Worm (Caenorhabditis elegans) whole organism, L4 larva: ENCODE results near the gene C16C8.5.

Source experiments
- F10B5.3 ChIP-seq: sonication (generic microtip); optimal IDR thresholded peaks from 2 replicates; lab custom pipeline; 2016; ENCODE audit warnings: mild to moderate bottlenecking, missing genetic modification characterization, missing compliant biosample characterization
- F37D6.2 ChIP-seq: sonication (generic microtip); optimal IDR thresholded peaks from 2 replicates; lab custom pipeline; 2016; ENCODE audit warnings: mild to moderate bottlenecking, missing genetic modification characterization, missing compliant biosample characterization
- F44E2.7 ChIP-seq: fragments of 200-800 bp; sonication (Bioruptor generic); IDR thresholded peaks from 2 replicates; pipeline ENCODE4 v2.1.2; 2022; ENCODE audit warnings: missing genetic modification characterization, missing compliant biosample characterization
- T20F7.1 ChIP-seq: fragments of 200-800 bp; sonication (Bioruptor generic); optimal IDR thresholded peaks from 2 replicates; lab custom pipeline; 2018; ENCODE audit warnings: mild to moderate bottlenecking, missing genetic modification characterization, missing compliant biosample characterization
- Y48G9A.11 ChIP-seq: fragments of 200-800 bp; sonication (Bioruptor generic); IDR thresholded peaks from 2 replicates; pipeline ENCODE4 v1.3.6; 2022; ENCODE audit warnings: missing genetic modification reagents, missing genetic modification characterization, missing compliant biosample characterization
- Y75B8A.6 ChIP-seq: fragments of 200-800 bp; sonication (Bioruptor generic); IDR thresholded peaks from 2 replicates; pipeline ENCODE4 v1.3.6; 2022; ENCODE audit warnings: missing genetic modification reagents, missing genetic modification characterization, missing compliant biosample characterization
- ZK337.2 ChIP-seq: fragments of 200-800 bp; sonication (Bioruptor generic); IDR thresholded peaks from 2 replicates; pipeline ENCODE4 v1.3.6; 2022; ENCODE audit warnings: missing genetic modification reagents, missing genetic modification characterization, missing compliant biosample characterization
- aly-2 ChIP-seq: sonication (generic microtip); optimal IDR thresholded peaks from 2 replicates; lab custom pipeline; 2018; ENCODE audit warnings: missing biosample characterization, missing genetic modification characterization
- ama-1 ChIP-seq: fragments of 150-350 bp; optimal IDR thresholded peaks from 2 replicates; lab custom pipeline; 2014; ENCODE audit warnings: inconsistent platforms, mixed read lengths
- arid-1 ChIP-seq: fragments of 200-800 bp; sonication (Bioruptor generic); conservative IDR thresholded peaks from 2 replicates; pipeline ENCODE4 v1.3.6; 2022; ENCODE audit warnings: missing genetic modification reagents, missing genetic modification characterization, missing compliant biosample characterization
- attf-4 ChIP-seq: sonication (generic microtip); optimal IDR thresholded peaks from 3 replicates; lab custom pipeline; 2017; ENCODE audit warnings: missing biosample characterization, missing genetic modification characterization
- ceh-32 ChIP-seq: sonication (generic microtip); optimal IDR thresholded peaks from 2 replicates; lab custom pipeline; 2016; ENCODE audit warnings: mild to moderate bottlenecking, missing genetic modification characterization, missing compliant biosample characterization; ENCODE audit not compliant: poor library complexity
- ceh-62 ChIP-seq: sonication (generic microtip); optimal IDR thresholded peaks from 2 replicates; lab custom pipeline; 2017; ENCODE audit warnings: missing biosample characterization, missing genetic modification characterization
- ceh-82 ChIP-seq: sonication (generic microtip); optimal IDR thresholded peaks from 2 replicates; lab custom pipeline; 2017; ENCODE audit warnings: missing biosample characterization, missing genetic modification characterization
- ctbp-1 ChIP-seq: fragments of 200-800 bp; sonication (Bioruptor generic); IDR thresholded peaks from 2 replicates; pipeline ENCODE4 v1.3.6; 2022; ENCODE audit warnings: missing genetic modification reagents, missing genetic modification characterization, missing compliant biosample characterization
- daf-16 ChIP-seq, 3 experiments: sonication (generic microtip); optimal IDR thresholded peaks; 2 replicates each; lab custom pipeline; 2016 to 2017; ENCODE audit warnings: missing genetic modification characterization in 3 of 3, missing genetic modification reagents in 3 of 3, mild to moderate bottlenecking in 2 of 3, missing compliant biosample characterization in 2 of 3, missing biosample characterization in 1 of 3, moderate library complexity in 1 of 3
- dmd-6 ChIP-seq: fragments of 200-800 bp; sonication (Bioruptor generic); IDR thresholded peaks from 2 replicates; pipeline ENCODE4 v1.3.6; 2022; ENCODE audit warnings: missing genetic modification reagents, missing genetic modification characterization, missing compliant biosample characterization
- duxl-1 ChIP-seq: sonication (generic microtip); optimal IDR thresholded peaks from 2 replicates; lab custom pipeline; 2016; ENCODE audit warnings: mild to moderate bottlenecking, missing genetic modification characterization, moderate library complexity, missing compliant biosample characterization; ENCODE audit not compliant: poor library complexity
- dve-1 ChIP-seq: sonication (generic microtip); optimal IDR thresholded peaks from 2 replicates; lab custom pipeline; 2017; ENCODE audit warnings: antibody characterized with exemption, mild to moderate bottlenecking, missing genetic modification characterization, missing compliant biosample characterization; ENCODE audit not compliant: insufficient read depth
- egl-43 ChIP-seq: fragments of 200-800 bp; sonication (Bioruptor generic); IDR thresholded peaks from 2 replicates; pipeline ENCODE4 v1.3.6; 2022; ENCODE audit warnings: missing genetic modification reagents, missing genetic modification characterization, missing compliant biosample characterization
- fkh-10 ChIP-seq: fragments of 150-350 bp; optimal IDR thresholded peaks from 2 replicates; lab custom pipeline; 2014; ENCODE audit warnings: missing biosample characterization, missing genetic modification reagents, missing genetic modification characterization
- hif-1 ChIP-seq, 2 experiments: sonication (generic microtip); optimal IDR thresholded peaks; 2 replicates each; lab custom pipeline; 2016 to 2017; ENCODE audit warnings: missing compliant biosample characterization in 2 of 2, missing genetic modification characterization in 2 of 2, missing genetic modification reagents in 2 of 2, missing genotype in 2 of 2, mild to moderate bottlenecking in 1 of 2
- hlh-11 ChIP-seq: fragments of 200-800 bp; sonication (Bioruptor generic); optimal IDR thresholded peaks from 2 replicates; lab custom pipeline; 2018; ENCODE audit warnings: mild to moderate bottlenecking, missing genetic modification characterization, missing compliant biosample characterization
- hlh-30 ChIP-seq: sonication (generic microtip); optimal IDR thresholded peaks from 2 replicates; lab custom pipeline; 2017; ENCODE audit warnings: antibody characterized with exemption, mild to moderate bottlenecking, missing genetic modification characterization, missing compliant biosample characterization; ENCODE audit not compliant: insufficient read depth
- jun-1 ChIP-seq: fragments of 150-350 bp; optimal IDR thresholded peaks from 2 replicates; lab custom pipeline; 2014; ENCODE audit warnings: missing biosample characterization, missing genetic modification reagents, missing genetic modification characterization
- lin-13 ChIP-seq: fragments of 150-350 bp; optimal IDR thresholded peaks from 2 replicates; lab custom pipeline; 2014; ENCODE audit warnings: missing biosample characterization, missing genetic modification reagents, missing genetic modification characterization
- lir-3 ChIP-seq: sonication (generic microtip); optimal IDR thresholded peaks from 2 replicates; lab custom pipeline; 2016; ENCODE audit warnings: mild to moderate bottlenecking, missing genetic modification characterization, missing compliant biosample characterization
- lsy-2 ChIP-seq, 2 experiments: fragments of 150-350 bp in 1 of 2; sonication (generic microtip) in 1 of 2; optimal IDR thresholded peaks; 2 replicates each; lab custom pipeline; 2014 to 2017; ENCODE audit warnings: missing biosample characterization in 2 of 2, missing genetic modification characterization in 2 of 2
- madf-9 ChIP-seq: fragments of 200-800 bp; sonication (Bioruptor generic); conservative IDR thresholded peaks from 2 replicates; pipeline ENCODE4 v1.3.6; 2022; ENCODE audit warnings: missing genetic modification reagents, missing genetic modification characterization, missing compliant biosample characterization
- mes-2 ChIP-seq: sonication (generic microtip); optimal IDR thresholded peaks from 2 replicates; lab custom pipeline; 2016; ENCODE audit warnings: missing genotype, mild to moderate bottlenecking, missing genetic modification characterization, missing compliant biosample characterization; ENCODE audit not compliant: poor library complexity, severe bottlenecking
- mxl-3 ChIP-seq: fragments of 200-800 bp; sonication (Bioruptor generic); optimal IDR thresholded peaks from 2 replicates; lab custom pipeline; 2018; ENCODE audit warnings: mild to moderate bottlenecking, missing genetic modification characterization, missing compliant biosample characterization
- nhr-102 ChIP-seq: sonication (generic microtip); optimal IDR thresholded peaks from 2 replicates; lab custom pipeline; 2016; ENCODE audit warnings: mild to moderate bottlenecking, missing genetic modification characterization, moderate library complexity, missing compliant biosample characterization
- nhr-11 ChIP-seq: fragments of 150-350 bp; optimal IDR thresholded peaks from 2 replicates; lab custom pipeline; 2014; ENCODE audit warnings: missing biosample characterization, missing genetic modification characterization
- nhr-237 ChIP-seq: sonication (generic microtip); optimal IDR thresholded peaks from 2 replicates; lab custom pipeline; 2017; ENCODE audit warnings: missing biosample characterization, missing genetic modification characterization
- nhr-28 ChIP-seq: fragments of 150-350 bp; optimal IDR thresholded peaks from 2 replicates; lab custom pipeline; 2014; ENCODE audit warnings: missing biosample characterization, missing genetic modification characterization
- nhr-48 ChIP-seq: sonication (generic microtip); optimal IDR thresholded peaks from 2 replicates; lab custom pipeline; 2016; ENCODE audit warnings: mild to moderate bottlenecking, missing genetic modification characterization, missing compliant biosample characterization
- nhr-77 ChIP-seq: fragments of 150-350 bp; optimal IDR thresholded peaks from 2 replicates; lab custom pipeline; 2014; ENCODE audit warnings: missing biosample characterization, missing genetic modification characterization
- php-3 ChIP-seq: fragments of 200-800 bp; sonication (Bioruptor generic); IDR thresholded peaks from 2 replicates; pipeline ENCODE4 v1.3.6; 2022; ENCODE audit warnings: missing genetic modification reagents, missing genetic modification characterization, missing compliant biosample characterization
- rbr-2 ChIP-seq: sonication (generic microtip); optimal IDR thresholded peaks from 2 replicates; lab custom pipeline; 2016; ENCODE audit warnings: missing genotype, missing genetic modification characterization, missing compliant biosample characterization
- saeg-2 ChIP-seq: fragments of 200-800 bp; sonication (Bioruptor generic); IDR thresholded peaks from 2 replicates; pipeline ENCODE4 v1.3.6; 2022; ENCODE audit warnings: missing genetic modification reagents, missing genetic modification characterization, missing compliant biosample characterization
- sdz-12 ChIP-seq: fragments of 200-800 bp; sonication (Bioruptor generic); optimal IDR thresholded peaks from 2 replicates; lab custom pipeline; 2018; ENCODE audit warnings: mild to moderate bottlenecking, missing genetic modification characterization, missing compliant biosample characterization
- set-16 ChIP-seq: fragments of 200-800 bp; sonication (Bioruptor generic); IDR thresholded peaks from 2 replicates; pipeline ENCODE4 v1.3.6; 2022; ENCODE audit warnings: missing genetic modification reagents, missing genetic modification characterization, missing compliant biosample characterization
- spr-3 ChIP-seq: fragments of 200-800 bp; sonication (Bioruptor generic); optimal IDR thresholded peaks from 2 replicates; lab custom pipeline; 2018; ENCODE audit warnings: mild to moderate bottlenecking, missing genetic modification characterization, missing compliant biosample characterization
- tag-97 ChIP-seq: fragments of 200-800 bp; sonication (Bioruptor generic); IDR thresholded peaks from 2 replicates; pipeline ENCODE4 v1.3.6; 2022; ENCODE audit warnings: missing genetic modification characterization, missing compliant biosample characterization
- unc-130 ChIP-seq: sonication (generic microtip); optimal IDR thresholded peaks from 2 replicates; lab custom pipeline; 2016; ENCODE audit warnings: missing genetic modification reagents, missing genetic modification characterization, missing compliant biosample characterization
- unc-39 ChIP-seq: sonication (generic microtip); optimal IDR thresholded peaks from 2 replicates; lab custom pipeline; 2017; ENCODE audit warnings: missing biosample characterization, missing genetic modification characterization
- vab-7 ChIP-seq: fragments of 200-800 bp; sonication (Bioruptor generic); IDR thresholded peaks from 2 replicates; pipeline ENCODE4 v1.3.6; 2022; ENCODE audit warnings: missing genetic modification reagents, missing genetic modification characterization, missing compliant biosample characterization
- zfp-2 ChIP-seq: sonication (generic microtip); optimal IDR thresholded peaks from 2 replicates; lab custom pipeline; 2016; ENCODE audit warnings: mild to moderate bottlenecking, missing genetic modification characterization, missing compliant biosample characterization
- zfp-3 ChIP-seq: fragments of 200-800 bp; sonication (Bioruptor generic); conservative IDR thresholded peaks from 2 replicates; pipeline ENCODE4 v1.3.6; 2022; ENCODE audit warnings: missing genetic modification reagents, missing genetic modification characterization, missing compliant biosample characterization
- zip-2 ChIP-seq: fragments of 150-350 bp; optimal IDR thresholded peaks from 2 replicates; lab custom pipeline; 2014; ENCODE audit warnings: missing biosample characterization, missing genetic modification characterization

C16C8.5 gene

DNA sequence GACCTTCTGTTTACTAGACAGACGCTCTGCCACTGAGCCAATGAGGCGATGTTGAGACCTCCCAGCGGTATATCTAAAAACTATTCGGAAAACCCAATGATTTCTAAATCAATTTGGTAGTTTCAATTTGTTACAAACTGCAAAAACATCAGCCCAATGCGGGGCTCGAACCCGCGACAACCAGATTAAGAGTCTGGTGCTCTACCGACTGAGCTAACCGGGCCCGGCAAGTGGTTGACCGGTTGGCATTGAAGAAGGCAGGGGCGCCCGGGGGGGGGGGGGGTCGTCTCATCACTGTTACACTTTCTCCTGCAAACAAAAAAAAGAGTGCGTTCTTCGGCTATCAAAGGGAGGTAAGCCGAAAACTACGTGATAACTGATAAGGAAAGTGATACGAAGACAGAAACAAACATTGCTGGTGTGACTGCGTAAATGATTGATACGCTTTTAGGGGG, 5.9 kb downstream of the C16C8.5 start:
- TF ChIP-seq saeg-2 (GFP tag; lab: Robert Waterston, UW) (peak; percentile 53; the same call in 1 of the 2 replicates), madf-9 (peak; percentile 26; the same call in 1 of the 2 replicates), tag-97 (no peak), zfp-3 (peak; percentile 73; the same call in 1 of the 2 replicates), nhr-77 (no peak), ceh-32 (no peak), rbr-2 (tag; lab: Kevin White, UChicago) (peak; percentile 48), egl-43 (GFP tag; lab: Robert Waterston, UW) (peak; percentile 87), mxl-3 (GFP tag; lab: Kevin White, UChicago) (peak; percentile 38), F10B5.3 (tag; lab: Kevin White, UChicago) (no peak), nhr-11 (tag; lab: Kevin White, UChicago) (no peak), lin-13 (peak; percentile 58), F37D6.2 (no peak), mes-2 (tag; lab: Kevin White, UChicago) (peak; percentile 37), hlh-11 (tag; lab: Kevin White, UChicago) (peak; percentile 81), daf-16 (GFP tag; optimal IDR thresholded peaks at IDR 0.05; lab: Kevin White, UChicago) (peak; percentile 63 to 90), daf-16 (tag; optimal IDR thresholded peaks at IDR 0.05; lab: Kevin White, UChicago) (peak; percentile 76), lsy-2 (tag; optimal IDR thresholded peaks at IDR 0.05; lab: Kevin White, UChicago) (peak in 1 of 2 experiments; percentile 63), ama-1 (lab: Kevin White, UChicago) (no peak), aly-2 (tag; lab: Kevin White, UChicago) (no peak), Y48G9A.11 (GFP tag; lab: Robert Waterston, UW) (peak; percentile 84), hif-1 (tag; optimal IDR thresholded peaks at IDR 0.05; lab: Kevin White, UChicago) (peak in 1 of 2 experiments; percentile 52), ZK337.2 (GFP tag; lab: Robert Waterston, UW) (no peak), ctbp-1 (GFP tag; lab: Robert Waterston, UW) (peak; percentile 67), arid-1 (GFP tag; lab: Robert Waterston, UW) (no peak), vab-7 (GFP tag; lab: Robert Waterston, UW) (peak; percentile 84), Y75B8A.6 (no peak; the same call in 1 of the 2 replicates), nhr-102 (tag; lab: Kevin White, UChicago) (peak; percentile 50), php-3 (peak; percentile 77), set-16 (GFP tag; lab: Robert Waterston, UW) (peak; percentile 95), unc-130 (GFP tag; lab: Kevin White, UChicago) (peak; percentile 60), ceh-62 (tag; lab: Kevin White, UChicago) (no peak), dmd-6 (GFP tag; lab: Robert Waterston, UW) (peak; percentile 81), lir-3 (tag; lab: Kevin White, UChicago) (peak; percentile 48), attf-4 (no peak), zfp-2 (peak; percentile 6), duxl-1 (peak; percentile 73), jun-1 (no peak), fkh-10 (no peak), zip-2 (tag; lab: Kevin White, UChicago) (no peak), T20F7.1 (GFP tag; lab: Kevin White, UChicago) (no peak), ceh-82 (tag; lab: Kevin White, UChicago) (no peak), sdz-12 (GFP tag; lab: Kevin White, UChicago) (peak; percentile 40), unc-39 (tag; lab: Kevin White, UChicago) (no peak), dve-1 (tag; lab: Kevin White, UChicago) (peak; percentile 55), nhr-237 (tag; lab: Kevin White, UChicago) (no peak), nhr-28 (tag; lab: Kevin White, UChicago) (peak; percentile 68), spr-3 (GFP tag; lab: Kevin White, UChicago) (peak; percentile 62), hlh-30 (peak; percentile 30), F44E2.7 (GFP tag; lab: Robert Waterston, UW) (peak; percentile 77; the same call in 1 of the 2 replicates), nhr-48 (tag; lab: Kevin White, UChicago) (peak; percentile 4)
